ENCODE assay signal across 1 fruit fly cellular context in the genomic region with DNA sequence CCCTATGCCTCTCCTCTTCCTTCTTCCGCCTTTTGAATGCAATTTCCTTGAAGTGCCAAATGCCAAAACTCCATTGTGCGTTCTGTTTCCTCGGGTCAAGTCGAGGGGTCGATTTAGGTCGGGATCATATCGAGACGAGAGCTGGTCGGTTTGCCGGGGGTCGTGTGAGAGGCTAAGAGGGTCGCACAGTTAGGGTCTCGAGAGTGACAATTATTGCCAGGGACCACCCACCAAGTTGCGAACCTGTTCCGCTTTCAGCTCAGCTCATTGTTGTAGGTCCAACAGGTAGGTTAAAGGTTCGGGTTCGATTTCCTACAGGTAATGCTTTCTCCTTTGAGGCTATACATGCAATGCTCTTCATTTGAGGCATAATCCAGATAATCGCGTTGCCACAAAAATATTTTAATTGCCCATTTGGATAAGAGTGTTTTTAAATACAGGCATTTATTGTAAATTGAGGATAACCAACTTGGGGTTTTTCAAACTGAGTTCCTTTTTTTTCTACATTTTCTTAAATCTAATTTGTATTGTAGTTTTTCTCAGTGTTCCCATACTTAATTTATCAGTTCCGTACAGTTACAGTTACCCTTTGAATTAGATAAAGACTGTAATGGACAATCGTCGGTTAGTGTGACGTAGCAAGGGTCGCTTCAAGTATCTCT.
TF ChIP-seq lines count a peak whose summit lies in the region.

No protein-coding gene starts in this region.

TF ChIP-seq in whole organism, embryonic, 481 proteins besides CTCF, POLR2A, EP300 and RAD21 (continued from another document):
- TF ChIP-seq Xrp1 (GFP tag; IDR thresholded peaks at IDR 0.05; lab: Robert Waterston, UW) (peak; percentile 21; the same call in 1 of the 2 replicates), kni (GFP tag; optimal IDR thresholded peaks at IDR 0.05; lab: Kevin White, UChicago) (peak; percentile 4), zf30C (GFP tag; optimal IDR thresholded peaks at IDR 0.05; lab: Kevin White, UChicago) (peak; percentile 43), Blimp-1 (GFP tag; optimal IDR thresholded peaks at IDR 0.05; lab: Kevin White, UChicago) (peak; percentile 1), CG1603 (tag; optimal IDR thresholded peaks at IDR 0.05; lab: Kevin White, UChicago) (no peak), CG4360 (GFP tag; IDR thresholded peaks at IDR 0.05; lab: Robert Waterston, UW) (0 out of 2 replicates have a peak, but pooled peaks have one; percentile 16), CG30020 (tag; optimal IDR thresholded peaks at IDR 0.05; lab: Kevin White, UChicago) (no peak), CG10979 (tag; optimal IDR thresholded peaks at IDR 0.05; lab: Kevin White, UChicago) (peak; percentile 37), CG13775 (GFP tag; optimal IDR thresholded peaks at IDR 0.05; lab: Kevin White, UChicago) (no peak), Dfd (GFP tag; optimal IDR thresholded peaks at IDR 0.05; lab: Kevin White, UChicago) (no peak), Hr51 (GFP tag; optimal IDR thresholded peaks at IDR 0.05; lab: Kevin White, UChicago) (peak in 1 of 2 experiments; percentile 13), CG15479 (GFP tag; optimal IDR thresholded peaks at IDR 0.05; lab: Kevin White, UChicago) (peak; percentile 92), kah (GFP tag; optimal IDR thresholded peaks at IDR 0.05; lab: Kevin White, UChicago) (no peak), CG12391 (tag; optimal IDR thresholded peaks at IDR 0.05; lab: Kevin White, UChicago) (peak; percentile 20), CG11504 (tag; optimal IDR thresholded peaks at IDR 0.05; lab: Kevin White, UChicago) (peak; percentile 9), Dref (GFP tag; IDR thresholded peaks at IDR 0.05; lab: Robert Waterston, UW) (no peak), phol (tag; optimal IDR thresholded peaks at IDR 0.05; lab: Kevin White, UChicago) (peak; percentile 7), Ptx1 (GFP tag; IDR thresholded peaks at IDR 0.05; lab: Robert Waterston, UW) (peak; percentile 33; the same call in 1 of the 2 replicates), CG18262 (tag; optimal IDR thresholded peaks at IDR 0.05; lab: Kevin White, UChicago) (peak; percentile 34), CG31224 (GFP tag; IDR thresholded peaks at IDR 0.05; lab: Robert Waterston, UW) (no peak), grau (tag; optimal IDR thresholded peaks at IDR 0.05; lab: Kevin White, UChicago) (no peak), CG17568 (GFP tag; optimal IDR thresholded peaks at IDR 0.05; lab: Kevin White, UChicago) (no peak)
TF ChIP-seq in whole organism, embryonic: peak in this region for 35.
